Fruit fly (Drosophila melanogaster): ENCODE data around the gene croc.
A peak's percentile ranks its signal among the peaks of the same experiment; 100 is the strongest.

The croc gene

dm6 chr3L:21464240-21464639, 12.0 kb downstream of the croc start (continued):
- TF ChIP-seq CG13775 (GFP tag; optimal IDR thresholded peaks at IDR 0.05) (peak; percentile 43), CG7372 (GFP tag; IDR thresholded peaks at IDR 0.05) (peak; percentile 32; the same call in 1 of the 2 replicates), Gug (GFP tag; IDR thresholded peaks at IDR 0.05) (no peak), CG11456 (GFP tag; IDR thresholded peaks at IDR 0.05) (0 out of 3 replicates have a peak, but pooled peaks have one; percentile 44), Mrtf (GFP tag; IDR thresholded peaks at IDR 0.05) (no peak), CG12071 (GFP tag; optimal IDR thresholded peaks at IDR 0.05) (peak; percentile 20), CG13624 (GFP tag; optimal IDR thresholded peaks at IDR 0.05) (no peak), Mad (GFP tag; optimal IDR thresholded peaks at IDR 0.05) (peak; percentile 34), CG34224 (GFP tag; IDR thresholded peaks at IDR 0.05; ENCODE audit: partially characterized antibody) (no peak), CG16863 (GFP tag; optimal IDR thresholded peaks at IDR 0.05) (peak; percentile 61)

dm6 chr3L:21462860-21463259, 13.4 kb downstream of the croc start:
- TF ChIP-seq gro (GFP tag; optimal IDR thresholded peaks at IDR 0.05) (no peak), gsb-n (tag; optimal IDR thresholded peaks at IDR 0.05) (no peak), unpg (GFP tag; optimal IDR thresholded peaks at IDR 0.05) (no peak), ftz-f1 (GFP tag; optimal IDR thresholded peaks at IDR 0.05) (no peak), CoRest (tag; optimal IDR thresholded peaks at IDR 0.05) (peak; percentile 22), Sox100B (GFP tag; optimal IDR thresholded peaks at IDR 0.05) (peak; percentile 42), Spps (tag; optimal IDR thresholded peaks at IDR 0.05) (no peak), zf30C (GFP tag; optimal IDR thresholded peaks at IDR 0.05) (peak; percentile 48), C15 (GFP tag; IDR thresholded peaks at IDR 0.05) (no peak), Dek (tag; optimal IDR thresholded peaks at IDR 0.05) (no peak), CG17612 (GFP tag; IDR thresholded peaks at IDR 0.05) (no peak), gsb (GFP tag; IDR thresholded peaks at IDR 0.05) (no peak), CG1602 (GFP tag; optimal IDR thresholded peaks at IDR 0.05) (peak; percentile 1), Myb (GFP tag; optimal IDR thresholded peaks at IDR 0.05) (no peak), CG11398 (GFP tag; optimal IDR thresholded peaks at IDR 0.05) (no peak), hkb (optimal IDR thresholded peaks at IDR 0.05) (no peak), hkb (GFP tag; IDR thresholded peaks at IDR 0.05) (no peak), lola (GFP tag; optimal IDR thresholded peaks at IDR 0.05) (peak in 1 of 3 experiments; percentile 75), CG9727 (GFP tag; optimal IDR thresholded peaks at IDR 0.05) (peak; percentile 71), schlank (tag; optimal IDR thresholded peaks at IDR 0.05) (no peak), CG43689 (GFP tag; IDR thresholded peaks at IDR 0.05) (no peak), ap (GFP tag; IDR thresholded peaks at IDR 0.05) (no peak), CG8924 (tag; optimal IDR thresholded peaks at IDR 0.05) (peak; percentile 10), grau (tag; optimal IDR thresholded peaks at IDR 0.05) (peak; percentile 5), CG1832 (GFP tag; optimal IDR thresholded peaks at IDR 0.05) (no peak), Sox102F (GFP tag; optimal IDR thresholded peaks at IDR 0.05) (peak; percentile 21), pum (GFP tag; optimal IDR thresholded peaks at IDR 0.05) (no peak), Aef1 (GFP tag; IDR thresholded peaks at IDR 0.05) (no peak), CG8388 (GFP tag; optimal IDR thresholded peaks at IDR 0.05) (peak; percentile 23), CG15073 (GFP tag; optimal IDR thresholded peaks at IDR 0.05) (no peak), crp (GFP tag; optimal IDR thresholded peaks at IDR 0.05) (no peak), jumu (GFP tag; optimal IDR thresholded peaks at IDR 0.05) (no peak), CG2120 (GFP tag; optimal IDR thresholded peaks at IDR 0.05) (no peak), Doc3 (GFP tag; IDR thresholded peaks at IDR 0.05; ENCODE audit: partially characterized antibody) (no peak), CG6254 (GFP tag; optimal IDR thresholded peaks at IDR 0.05) (peak; percentile 6), CG13624 (GFP tag; optimal IDR thresholded peaks at IDR 0.05) (no peak), CG1233 (GFP tag; optimal IDR thresholded peaks at IDR 0.05) (peak; percentile 2), ab (GFP tag; optimal IDR thresholded peaks at IDR 0.05) (no peak), D19A (tag; optimal IDR thresholded peaks at IDR 0.05) (peak; percentile 14), MTF-1 (GFP tag; optimal IDR thresholded peaks at IDR 0.05; ENCODE audit: borderline replicate concordance) (no peak), CG31441 (GFP tag; IDR thresholded peaks at IDR 0.05) (peak; percentile 49; the same call in 1 of the 2 replicates)
